Fruit fly (Drosophila melanogaster): Measurements from ENCODE around the gene Btk.

- TF ChIP-seq CG6654 (GFP tag; optimal IDR thresholded peaks at IDR 0.05): no peak
- no peak for TF ChIP-seq CG3838 (GFP tag; optimal IDR thresholded peaks at IDR 0.05)
- no peak for TF ChIP-seq Camta (GFP tag; optimal IDR thresholded peaks at IDR 0.05)
- TF ChIP-seq CG14667 (GFP tag; IDR thresholded peaks at IDR 0.05): no peak
- TF ChIP-seq pzg (GFP tag; optimal IDR thresholded peaks at IDR 0.05): no peak
- no peak for TF ChIP-seq usp (GFP tag; optimal IDR thresholded peaks at IDR 0.05)
- TF ChIP-seq rib (GFP tag; IDR thresholded peaks at IDR 0.05): no peak
Observed at dm6 chr2L:8297070-8297469, 3.8 kb downstream of the Btk start.

Measured in whole organism, embryonic.